Worm (Caenorhabditis elegans) whole organism, early embryonic: Measurements from ENCODE around the gene F31F7.2.

ENCODE experiments used
- ama-1 ChIP-seq: fragments of 150-350 bp; optimal IDR thresholded peaks from 2 replicates; lab custom pipeline; 2014
- flt-1 ChIP-seq: fragments of 200-800 bp; sonication (Bioruptor generic); IDR thresholded peaks from 2 replicates; pipeline ENCODE4 v1.3.6; 2022; ENCODE audit warnings: missing genetic modification characterization, missing compliant biosample characterization
- hnd-1 ChIP-seq: sonication (generic microtip); optimal IDR thresholded peaks from 2 replicates; lab custom pipeline; 2016; ENCODE audit warnings: missing genetic modification characterization, missing compliant biosample characterization
- pes-1 ChIP-seq: fragments of 200-800 bp; sonication (Bioruptor generic); IDR thresholded peaks from 2 replicates; pipeline ENCODE4 v1.3.6; 2022; ENCODE audit warnings: missing genetic modification reagents, missing genetic modification characterization, missing compliant biosample characterization

ce11 chrV:6267237-6267812, 3.3 kb upstream of the F31F7.2 start, which contains the start of gene mrck-1:
- no peak for TF ChIP-seq ama-1 (lab: Kevin White, UChicago)
- peak; percentile 71 for TF ChIP-seq flt-1 (GFP tag; lab: Robert Waterston, UW)
- TF ChIP-seq hnd-1 (tag; lab: Kevin White, UChicago): no peak
- TF ChIP-seq pes-1: no peak; the same call in 1 of the 2 replicates
